Fruit fly (Drosophila melanogaster): ENCODE results near the gene Fum2.

The Fum2 gene

DNA sequence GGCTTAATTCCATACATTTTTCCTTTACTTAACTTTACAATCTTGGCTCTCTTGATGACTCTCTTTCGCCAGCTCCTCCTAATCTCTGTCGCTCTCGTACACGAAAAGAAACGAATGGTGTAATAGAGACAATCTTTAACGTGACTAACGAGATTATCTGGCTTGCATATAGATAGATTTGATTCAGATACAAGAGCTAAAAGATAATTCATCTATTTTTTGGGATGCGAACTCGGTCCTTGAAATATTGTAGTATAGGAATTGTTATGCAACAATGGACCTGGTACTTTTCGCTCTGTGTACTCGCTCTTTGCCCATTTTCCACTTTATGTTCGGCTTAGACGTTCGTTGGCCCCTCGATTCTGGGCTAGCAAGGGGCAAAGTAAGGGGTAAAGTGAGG is 29.7 kb downstream of the Fum2 start (continued):
- peak; percentile 81 for TF ChIP-seq CG12219 (GFP tag; optimal IDR thresholded peaks at IDR 0.05)
- TF ChIP-seq CG15011 (GFP tag; optimal IDR thresholded peaks at IDR 0.05), result peak; percentile 62

DNA sequence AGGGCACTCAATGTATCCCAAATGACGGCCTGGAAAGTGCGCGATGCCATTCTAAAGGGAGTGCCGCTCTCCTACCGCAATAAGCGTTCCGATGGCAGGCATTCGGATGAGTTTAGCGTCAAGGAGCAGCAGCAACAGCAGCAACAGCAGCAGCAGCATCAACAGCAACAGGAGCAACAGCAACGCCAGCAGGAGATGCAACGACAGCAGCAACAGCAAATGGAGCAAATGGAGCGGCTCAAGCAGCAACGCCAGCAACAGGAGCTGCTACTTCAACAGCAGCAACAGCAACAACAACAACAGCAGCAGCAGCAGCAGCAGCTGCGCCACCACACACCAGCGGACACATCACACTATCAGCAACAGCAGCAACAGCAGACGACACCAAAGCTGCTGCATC is 34.6 kb downstream of the Fum2 start:
- TF ChIP-seq CG11247 (GFP tag; IDR thresholded peaks at IDR 0.05) (no peak), Kr (GFP tag; optimal IDR thresholded peaks at IDR 0.05) (no peak), vvl (GFP tag; IDR thresholded peaks at IDR 0.05) (no peak), h (optimal IDR thresholded peaks at IDR 0.05) (no peak), Antp (GFP tag; optimal IDR thresholded peaks at IDR 0.05) (no peak), CG5953 (GFP tag; IDR thresholded peaks at IDR 0.05) (no peak), tx (GFP tag; optimal IDR thresholded peaks at IDR 0.05) (no peak)

DNA sequence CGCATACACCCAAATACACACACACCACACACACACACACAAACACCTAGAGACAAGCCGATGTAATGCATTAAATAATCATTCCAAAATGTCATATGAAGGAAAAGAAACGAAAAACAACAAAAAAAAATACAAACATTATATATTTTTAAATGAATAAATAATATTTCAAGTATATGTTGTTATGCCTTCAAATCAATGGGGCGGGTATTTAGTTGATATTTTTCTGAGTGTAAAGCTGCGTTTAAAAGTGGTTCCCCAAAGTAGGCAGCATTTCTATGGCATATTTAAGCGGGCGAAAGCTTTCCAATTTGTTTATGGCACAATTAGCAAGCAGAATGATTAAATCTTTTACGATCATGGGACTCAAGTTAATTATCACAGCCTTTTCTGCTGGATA is 37.7 kb downstream of the Fum2 start:
- TF ChIP-seq Drgx (GFP tag; IDR thresholded peaks at IDR 0.05), result peak; percentile 53
- peak; percentile 5 for TF ChIP-seq CG10979 (tag; optimal IDR thresholded peaks at IDR 0.05)
- TF ChIP-seq CrebB (tag; optimal IDR thresholded peaks at IDR 0.05), result no peak
- no peak for TF ChIP-seq Oli (tag; optimal IDR thresholded peaks at IDR 0.05)
- TF ChIP-seq CG10274 (GFP tag; optimal IDR thresholded peaks at IDR 0.05), result no peak
- peak; percentile 12 for TF ChIP-seq CG18262 (tag; optimal IDR thresholded peaks at IDR 0.05)
- TF ChIP-seq Opbp (GFP tag; IDR thresholded peaks at IDR 0.05; ENCODE audit: partially characterized antibody), result no peak
- peak; percentile 10 for TF ChIP-seq unpg (GFP tag; optimal IDR thresholded peaks at IDR 0.05)
- TF ChIP-seq CG17359 (tag; optimal IDR thresholded peaks at IDR 0.05), result peak; percentile 47
- TF ChIP-seq H2.0 (GFP tag; IDR thresholded peaks at IDR 0.05), result 0 out of 2 replicates have a peak, but pooled peaks have one; percentile 8
- TF ChIP-seq CG34422 (GFP tag; IDR thresholded peaks at IDR 0.05), result 0 out of 3 replicates have a peak, but pooled peaks have one; percentile 17
- peak; percentile 39 for TF ChIP-seq Sox102F (GFP tag; optimal IDR thresholded peaks at IDR 0.05)
- TF ChIP-seq CG8359 (GFP tag; optimal IDR thresholded peaks at IDR 0.05; ENCODE audit: borderline replicate concordance), result no peak
- TF ChIP-seq HLH3B (GFP tag; IDR thresholded peaks at IDR 0.05), result 0 out of 2 replicates have a peak, but pooled peaks have one; percentile 33
- TF ChIP-seq bsh (GFP tag; optimal IDR thresholded peaks at IDR 0.05), result peak in 1 of 2 experiments; percentile 57
- peak; percentile 12 for TF ChIP-seq Abd-B (GFP tag; optimal IDR thresholded peaks at IDR 0.05)
- TF ChIP-seq cg (GFP tag; optimal IDR thresholded peaks at IDR 0.05), result peak; percentile 25
- peak; percentile 4 for TF ChIP-seq Meics (GFP tag; optimal IDR thresholded peaks at IDR 0.05)
- peak; percentile 9 for TF ChIP-seq CG10267 (tag; optimal IDR thresholded peaks at IDR 0.05)
- TF ChIP-seq HHEX (GFP tag; optimal IDR thresholded peaks at IDR 0.05), result peak; percentile 32
- TF ChIP-seq hkb (optimal IDR thresholded peaks at IDR 0.05), result no peak
- peak; percentile 56; the same call in 1 of the 2 replicates for TF ChIP-seq hkb (GFP tag; IDR thresholded peaks at IDR 0.05)
- peak; percentile 11 for TF ChIP-seq Ssrp (tag; optimal IDR thresholded peaks at IDR 0.05)
- TF ChIP-seq abd-A (tag; optimal IDR thresholded peaks at IDR 0.05), result no peak
- TF ChIP-seq gem (tag; optimal IDR thresholded peaks at IDR 0.05), result peak; percentile 55
- no peak for TF ChIP-seq Scr (GFP tag; IDR thresholded peaks at IDR 0.05; ENCODE audit: partially characterized antibody)
- TF ChIP-seq sc (optimal IDR thresholded peaks at IDR 0.05), result no peak
- no peak for TF ChIP-seq sc (GFP tag; optimal IDR thresholded peaks at IDR 0.05)
- no peak for TF ChIP-seq fd102C (GFP tag; optimal IDR thresholded peaks at IDR 0.05)
- TF ChIP-seq Hmr (GFP tag; optimal IDR thresholded peaks at IDR 0.05), result peak; percentile 7
- TF ChIP-seq al (GFP tag; IDR thresholded peaks at IDR 0.05), result 0 out of 2 replicates have a peak, but pooled peaks have one; percentile 21
- peak; percentile 62 for TF ChIP-seq Med (GFP tag)
- peak; percentile 20; the same call in 1 of the 3 replicates for TF ChIP-seq zfh1 (GFP tag; IDR thresholded peaks at IDR 0.05)
- TF ChIP-seq Dek (tag; optimal IDR thresholded peaks at IDR 0.05), result peak; percentile 20
- TF ChIP-seq BtbVII (GFP tag; optimal IDR thresholded peaks at IDR 0.05), result peak; percentile 4
- TF ChIP-seq HLH54F (GFP tag; optimal IDR thresholded peaks at IDR 0.05), result no peak
- TF ChIP-seq CG15269 (tag; optimal IDR thresholded peaks at IDR 0.05), result peak; percentile 17
- peak; percentile 32 for TF ChIP-seq dmrt99B (tag; optimal IDR thresholded peaks at IDR 0.05)
